Fruit fly (Drosophila melanogaster) whole organism, embryonic: ENCODE measurements around the gene CG6497.

Source experiments
- CG10267 ChIP-seq: fragments of 200-800 bp; sonication (Bioruptor generic); optimal IDR thresholded peaks from 2 replicates; lab custom pipeline; 2018; ENCODE audit warnings: missing biosample characterization, mild to moderate bottlenecking, missing genetic modification characterization, moderate library complexity
- CG10979 ChIP-seq: fragments of 200-800 bp; sonication (Bioruptor generic); optimal IDR thresholded peaks from 2 replicates; lab custom pipeline; 2018; ENCODE audit warnings: missing biosample characterization, mild to moderate bottlenecking, missing genetic modification characterization, moderate library complexity
- CG11504 ChIP-seq: fragments of 200-800 bp; sonication (Bioruptor generic); optimal IDR thresholded peaks from 3 replicates; lab custom pipeline; 2019; ENCODE audit warnings: missing biosample characterization, mild to moderate bottlenecking, missing genetic modification characterization, moderate library complexity
- CG11723 ChIP-seq: fragments of 200-800 bp; sonication (Bioruptor generic); optimal IDR thresholded peaks from 2 replicates; lab custom pipeline; 2017; ENCODE audit warnings: missing biosample characterization, mild to moderate bottlenecking, missing genetic modification characterization
- CG14710 ChIP-seq: fragments of 200-800 bp; sonication (Bioruptor generic); optimal IDR thresholded peaks from 3 replicates; lab custom pipeline; 2019; ENCODE audit warnings: missing biosample characterization, mild to moderate bottlenecking, missing genetic modification characterization, moderate library complexity
- CG15696 ChIP-seq: fragments of 200-800 bp; sonication (Bioruptor generic); optimal IDR thresholded peaks from 2 replicates; lab custom pipeline; 2019; ENCODE audit warnings: missing biosample characterization, mild to moderate bottlenecking, missing genetic modification characterization, moderate library complexity
- CG1603 ChIP-seq: fragments of 200-800 bp; sonication (Bioruptor generic); optimal IDR thresholded peaks from 2 replicates; lab custom pipeline; 2019; ENCODE audit warnings: missing biosample characterization, mild to moderate bottlenecking, missing genetic modification characterization, moderate library complexity
- CG16813 ChIP-seq: fragments of 200-800 bp; sonication (Bioruptor generic); IDR thresholded peaks from 3 replicates; pipeline ENCODE4 v1.3.6; 2022; ENCODE audit warnings: missing biosample characterization, missing genetic modification characterization; ENCODE audit not compliant: partially characterized antibody
- CG17829 ChIP-seq: fragments of 200-800 bp; optimal IDR thresholded peaks from 2 replicates; lab custom pipeline; 2019; ENCODE audit warnings: missing biosample characterization, mild to moderate bottlenecking, missing genetic modification characterization, moderate library complexity
- CG18599 ChIP-seq: fragments of 200-800 bp; sonication (Bioruptor generic); optimal IDR thresholded peaks from 3 replicates; lab custom pipeline; 2017; ENCODE audit warnings: missing biosample characterization, missing genetic modification characterization, mild to moderate bottlenecking, moderate library complexity, missing genetic modification reagents
- CG31441 ChIP-seq: fragments of 200-800 bp; sonication (Bioruptor generic); IDR thresholded peaks from 2 replicates; pipeline ENCODE4 v1.3.6; 2022; ENCODE audit warnings: missing biosample characterization, missing genetic modification characterization
- CG3163 ChIP-seq: fragments of 200-800 bp; sonication (Bioruptor generic); optimal IDR thresholded peaks from 3 replicates; lab custom pipeline; 2016; ENCODE audit warnings: missing biosample characterization, missing genetic modification characterization
- CG34376 ChIP-seq: fragments of 200-800 bp; sonication (Bioruptor generic); optimal IDR thresholded peaks from 2 replicates; lab custom pipeline; 2018; ENCODE audit warnings: missing biosample characterization, mild to moderate bottlenecking, missing genetic modification characterization
- CG4730 ChIP-seq: fragments of 200-800 bp; sonication (Bioruptor generic); IDR thresholded peaks from 2 replicates; pipeline ENCODE4 v1.3.6; 2022; ENCODE audit warnings: missing biosample characterization, missing genetic modification characterization
- CG6254 ChIP-seq: fragments of 200-800 bp; sonication (Bioruptor generic); optimal IDR thresholded peaks from 3 replicates; lab custom pipeline; 2017; ENCODE audit warnings: mild to moderate bottlenecking, missing biosample characterization, missing genetic modification reagents, missing genetic modification characterization
- CG6272 ChIP-seq: fragments of 200-800 bp; sonication (Bioruptor generic); IDR thresholded peaks from 2 replicates; pipeline ENCODE4 v1.3.6; 2022; ENCODE audit warnings: missing biosample characterization, missing genetic modification characterization
- CG6654 ChIP-seq: fragments of 200-800 bp; sonication (Bioruptor generic); optimal IDR thresholded peaks from 2 replicates; lab custom pipeline; 2017; ENCODE audit warnings: missing biosample characterization, mild to moderate bottlenecking, missing genetic modification characterization
- CG9437 ChIP-seq: fragments of 200-800 bp; sonication (Bioruptor generic); optimal IDR thresholded peaks from 2 replicates; lab custom pipeline; 2018; ENCODE audit warnings: missing biosample characterization, mild to moderate bottlenecking, missing genetic modification characterization
- CTCF ChIP-seq: fragments of 200-800 bp; sonication (Bioruptor generic); optimal IDR thresholded peaks from 2 replicates; lab custom pipeline; 2017; ENCODE audit warnings: missing biosample characterization, mild to moderate bottlenecking, missing genetic modification characterization, moderate library complexity
- D ChIP-seq, 2 experiments: fragments of 200-800 bp in 1 of 2; fragments of >200 bp in 1 of 2; sonication (Bioruptor generic) in 1 of 2; optimal IDR thresholded peaks; 2 replicates in 1 of 2; 3 replicates in 1 of 2; lab custom pipeline; 2017; ENCODE audit warnings: mild to moderate bottlenecking in 1 of 2, missing biosample characterization in 1 of 2, missing genetic modification characterization in 1 of 2, missing genetic modification reagents in 1 of 2
- D19A ChIP-seq: fragments of 200-800 bp; optimal IDR thresholded peaks from 3 replicates; lab custom pipeline; 2019; ENCODE audit warnings: missing biosample characterization, mild to moderate bottlenecking, missing genetic modification characterization, moderate library complexity
- Drgx ChIP-seq: fragments of 200-800 bp; sonication (Bioruptor generic); IDR thresholded peaks from 2 replicates; pipeline ENCODE4 v1.3.6; 2022; ENCODE audit warnings: missing biosample characterization, missing genetic modification characterization
- Eip74EF ChIP-seq, 2 experiments: fragments of 200-800 bp in 1 of 2; fragments of >200 bp in 1 of 2; sonication (Bioruptor generic) in 1 of 2; optimal IDR thresholded peaks; 2 replicates each; lab custom pipeline; 2017 to 2019; ENCODE audit warnings: missing biosample characterization in 2 of 2, missing genetic modification characterization in 2 of 2, mild to moderate bottlenecking in 1 of 2, moderate library complexity in 1 of 2
- HLH54F ChIP-seq: fragments of 200-800 bp; sonication (Bioruptor generic); optimal IDR thresholded peaks from 3 replicates; lab custom pipeline; 2016; ENCODE audit warnings: missing biosample characterization, missing genetic modification characterization
- NC2β ChIP-seq: fragments of 200-800 bp; sonication (Bioruptor generic); optimal IDR thresholded peaks from 2 replicates; lab custom pipeline; 2016; ENCODE audit warnings: missing biosample characterization, missing genetic modification characterization
- Nf-YB ChIP-seq: fragments of 200-800 bp; sonication (Bioruptor generic); optimal IDR thresholded peaks from 3 replicates; lab custom pipeline; 2019; ENCODE audit warnings: missing biosample characterization, mild to moderate bottlenecking, missing genetic modification characterization, moderate library complexity
- NfI ChIP-seq: fragments of 200-800 bp; sonication (Bioruptor generic); optimal IDR thresholded peaks from 3 replicates; lab custom pipeline; 2018; ENCODE audit warnings: missing biosample characterization, mild to moderate bottlenecking, missing genetic modification characterization, moderate library complexity
- Sox100B ChIP-seq: fragments of 200-800 bp; sonication (Bioruptor generic); optimal IDR thresholded peaks from 3 replicates; lab custom pipeline; 2018; ENCODE audit warnings: missing biosample characterization, mild to moderate bottlenecking, missing genetic modification characterization
- az2 ChIP-seq: fragments of 200-800 bp; sonication (Bioruptor generic); optimal IDR thresholded peaks from 3 replicates; lab custom pipeline; 2016; ENCODE audit warnings: missing biosample characterization, missing genetic modification characterization
- caup ChIP-seq: fragments of 200-800 bp; sonication (Bioruptor generic); optimal IDR thresholded peaks from 3 replicates; lab custom pipeline; 2017; ENCODE audit warnings: missing biosample characterization, mild to moderate bottlenecking, missing genetic modification characterization, moderate library complexity; ENCODE audit not compliant: severe bottlenecking
- cg ChIP-seq: fragments of 200-800 bp; sonication (Bioruptor generic); optimal IDR thresholded peaks from 3 replicates; lab custom pipeline; 2019; ENCODE audit warnings: missing biosample characterization, mild to moderate bottlenecking, missing genetic modification characterization, moderate library complexity
- corto ChIP-seq: fragments of 200-800 bp; sonication (Bioruptor generic); optimal IDR thresholded peaks from 2 replicates; lab custom pipeline; 2016; ENCODE audit warnings: missing biosample characterization, mild to moderate bottlenecking, missing genetic modification characterization, moderate library complexity
- dm ChIP-seq: fragments of 200-800 bp; sonication (Bioruptor generic); optimal IDR thresholded peaks from 3 replicates; lab custom pipeline; 2016; ENCODE audit warnings: missing biosample characterization, missing genetic modification characterization
- dmrt99B ChIP-seq: fragments of 200-800 bp; sonication (Bioruptor generic); optimal IDR thresholded peaks from 2 replicates; lab custom pipeline; 2018; ENCODE audit warnings: missing biosample characterization, mild to moderate bottlenecking, missing genetic modification characterization, moderate library complexity
- fd96Cb ChIP-seq: fragments of 200-800 bp; sonication (Bioruptor generic); optimal IDR thresholded peaks from 2 replicates; lab custom pipeline; 2018; ENCODE audit warnings: missing biosample characterization, mild to moderate bottlenecking, missing genetic modification characterization, moderate library complexity
- kni ChIP-seq: fragments of 200-800 bp; sonication (Bioruptor generic); optimal IDR thresholded peaks from 3 replicates; lab custom pipeline; 2017; ENCODE audit warnings: mild to moderate bottlenecking, missing biosample characterization, missing genetic modification reagents, missing genetic modification characterization
- lola ChIP-seq, 3 experiments: fragments of >200 bp in 2 of 3; fragments of 200-800 bp in 1 of 3; sonication (Bioruptor generic) in 1 of 3; optimal IDR thresholded peaks; 2 replicates each; lab custom pipeline; 2017 to 2019; ENCODE audit warnings: missing biosample characterization in 3 of 3, missing genetic modification characterization in 3 of 3, mild to moderate bottlenecking in 1 of 3, moderate library complexity in 1 of 3
- pan ChIP-seq, 4 experiments: fragments of >200 bp in 3 of 4; fragments of 200-800 bp in 1 of 4; sonication (Bioruptor generic) in 1 of 4; optimal IDR thresholded peaks in 3 of 4; IDR thresholded peaks in 1 of 4; 2 replicates each; pipeline versions ENCODE4 v1.3.6 to Lab custom; 2017 to 2022; ENCODE audit warnings: missing biosample characterization in 2 of 4, missing genetic modification characterization in 2 of 4, mixed read lengths in 1 of 4
- phol ChIP-seq: fragments of 200-800 bp; sonication (Bioruptor generic); optimal IDR thresholded peaks from 3 replicates; lab custom pipeline; 2018; ENCODE audit warnings: missing biosample characterization, mild to moderate bottlenecking, missing genetic modification characterization, moderate library complexity
- sim ChIP-seq: fragments of 200-800 bp; sonication (Bioruptor generic); IDR thresholded peaks from 2 replicates; pipeline ENCODE4 v1.3.6; 2022; ENCODE audit warnings: missing biosample characterization, missing genetic modification characterization
- tll ChIP-seq, 2 experiments: fragments of 200-800 bp in 1 of 2; fragments of >200 bp in 1 of 2; sonication (Bioruptor generic) in 1 of 2; optimal IDR thresholded peaks; 2 replicates each; lab custom pipeline; 2017 to 2019; ENCODE audit warnings: missing biosample characterization in 2 of 2, missing genetic modification characterization in 2 of 2, mild to moderate bottlenecking in 1 of 2, moderate library complexity in 1 of 2
- vfl ChIP-seq: fragments of 200-800 bp; sonication (Bioruptor generic); optimal IDR thresholded peaks from 2 replicates; lab custom pipeline; 2016; ENCODE audit warnings: missing biosample characterization, missing genetic modification characterization
- wdn ChIP-seq: fragments of 200-800 bp; sonication (Bioruptor generic); IDR thresholded peaks from 2 replicates; pipeline ENCODE4 v1.3.6; 2022; ENCODE audit warnings: missing biosample characterization, missing genetic modification characterization
- zf30C ChIP-seq: fragments of 200-800 bp; sonication (Bioruptor generic); optimal IDR thresholded peaks from 3 replicates; lab custom pipeline; 2018; ENCODE audit warnings: missing biosample characterization, mild to moderate bottlenecking, missing genetic modification characterization

CG6497 gene

DNA sequence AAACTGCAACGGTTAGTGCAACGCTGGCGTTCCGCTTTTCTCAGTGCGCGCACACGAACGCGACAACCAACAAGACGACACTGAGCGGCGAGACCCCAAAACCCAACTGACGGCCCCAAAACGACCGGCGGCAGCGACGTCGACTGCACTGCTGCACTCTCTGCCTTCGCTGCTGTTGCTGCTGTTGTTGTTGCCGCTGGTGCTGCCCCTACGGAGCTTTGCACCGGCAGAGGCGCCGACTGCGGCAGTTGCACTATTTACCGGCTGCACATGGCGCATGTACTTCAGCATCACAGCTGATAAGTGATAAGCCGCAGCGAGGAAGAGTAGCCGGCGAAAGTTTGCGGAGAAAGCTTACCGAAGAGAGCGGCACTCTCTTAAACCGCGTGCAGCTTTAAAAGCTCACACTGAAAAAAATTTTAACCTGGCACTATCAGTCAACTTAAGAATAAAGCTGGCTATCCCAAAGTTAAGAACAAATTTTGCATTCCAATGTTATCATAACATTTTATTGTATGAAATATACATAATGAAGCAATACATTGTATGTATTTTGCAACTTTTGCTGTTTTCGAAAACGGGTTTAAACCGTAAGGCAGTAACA, 15.5 kb downstream of the CG6497 start, which contains the start of gene Rbp6 (continued):
- TF ChIP-seq CG34376, result no peak
- TF ChIP-seq phol, result peak; percentile 16
- no peak for TF ChIP-seq CG17829 (tag; lab: Kevin White, UChicago)
- TF ChIP-seq dm (GFP tag; lab: Kevin White, UChicago), result no peak
- no peak for TF ChIP-seq Nf-YB (GFP tag; lab: Kevin White, UChicago)
- no peak for TF ChIP-seq kni (GFP tag; lab: Kevin White, UChicago)
- peak; percentile 95 for TF ChIP-seq CG3163 (GFP tag; lab: Kevin White, UChicago)
- TF ChIP-seq CG1603 (tag; lab: Kevin White, UChicago), result peak; percentile 36
- TF ChIP-seq Drgx (GFP tag; lab: Robert Waterston, UW), result peak; percentile 70
- no peak for TF ChIP-seq lola (GFP tag; optimal IDR thresholded peaks at IDR 0.05; lab: Kevin White, UChicago)
- TF ChIP-seq pan (optimal IDR thresholded peaks at IDR 0.05; lab: Kevin White, UChicago), result no peak
- TF ChIP-seq pan (GFP tag; optimal IDR thresholded peaks at IDR 0.05 in 1 of 2, IDR thresholded peaks at IDR 0.05 in 1 of 2), result peak in 1 of 2 experiments; percentile 58
- TF ChIP-seq sim (GFP tag; lab: Robert Waterston, UW), result peak; percentile 8; the same call in 1 of the 2 replicates
- no peak for TF ChIP-seq wdn (GFP tag; lab: Robert Waterston, UW)
- TF ChIP-seq dmrt99B (tag; lab: Kevin White, UChicago), result peak; percentile 18
- TF ChIP-seq az2 (GFP tag; lab: Kevin White, UChicago), result no peak
- peak; percentile 68 for TF ChIP-seq zf30C (GFP tag; lab: Kevin White, UChicago)

DNA sequence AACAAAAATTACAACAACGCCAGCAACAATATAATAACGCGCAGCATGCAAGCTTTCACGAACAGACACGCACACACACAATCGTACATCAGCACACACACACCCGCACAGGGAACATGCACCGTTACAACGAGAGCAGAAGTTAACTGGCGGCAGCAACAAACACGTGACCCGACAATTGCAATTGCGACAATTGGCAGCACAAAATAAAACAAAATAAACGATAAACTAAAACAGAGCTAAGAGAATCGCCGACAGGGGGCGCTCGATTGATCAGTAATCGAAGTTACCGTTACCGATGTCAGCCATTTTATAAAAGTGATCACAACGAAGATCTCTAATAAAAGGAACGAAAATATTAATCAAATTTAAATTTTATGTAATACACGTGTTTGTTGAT, 16.7 kb downstream of the CG6497 start:
- TF ChIP-seq corto (GFP tag; lab: Kevin White, UChicago) (no peak), CG16813 (GFP tag; lab: Robert Waterston, UW) (0 out of 3 replicates have a peak, but pooled peaks have one; percentile 19), vfl (GFP tag; lab: Kevin White, UChicago) (no peak), CG31441 (GFP tag; lab: Robert Waterston, UW) (no peak), CTCF (GFP tag; lab: Kevin White, UChicago) (peak; percentile 80), CG9437 (GFP tag; lab: Kevin White, UChicago) (no peak), cg (GFP tag; lab: Kevin White, UChicago) (peak; percentile 4), HLH54F (no peak)

DNA sequence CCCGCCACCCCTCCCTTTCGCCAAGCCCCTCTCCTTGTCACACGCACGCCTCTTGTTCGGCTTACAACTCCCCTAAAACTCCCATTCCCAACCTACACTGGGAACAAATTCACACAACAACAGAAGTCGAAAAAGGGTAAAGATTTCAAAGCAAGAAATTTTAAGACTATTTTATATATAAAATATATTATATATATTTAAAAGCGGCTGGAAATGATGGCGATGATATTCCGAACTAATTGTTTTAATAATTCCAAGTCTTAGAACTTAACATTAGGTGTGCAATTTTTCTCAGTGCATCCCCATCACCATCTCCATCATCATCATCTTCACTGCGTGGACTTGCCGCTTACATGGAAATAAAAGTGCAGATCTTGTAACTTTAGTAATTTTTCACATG, 27.4 kb downstream of the CG6497 start:
- peak; percentile 71 for TF ChIP-seq CG11504 (tag; lab: Kevin White, UChicago)
- no peak for TF ChIP-seq D (optimal IDR thresholded peaks at IDR 0.05; lab: Kevin White, UChicago)
- peak; percentile 43 for TF ChIP-seq D (GFP tag; optimal IDR thresholded peaks at IDR 0.05; lab: Kevin White, UChicago)
- peak; percentile 62 for TF ChIP-seq D19A (tag; lab: Kevin White, UChicago)
- peak; percentile 59 for TF ChIP-seq CG18599 (GFP tag; lab: Kevin White, UChicago)
- TF ChIP-seq dmrt99B (tag; lab: Kevin White, UChicago), result peak; percentile 63
- no peak for TF ChIP-seq NC2β
- TF ChIP-seq CG6272 (GFP tag; lab: Robert Waterston, UW), result no peak
- peak; percentile 55 for TF ChIP-seq fd96Cb (tag; lab: Kevin White, UChicago)
- TF ChIP-seq Sox100B (GFP tag; lab: Kevin White, UChicago), result peak; percentile 48
- no peak for TF ChIP-seq NfI (GFP tag; lab: Kevin White, UChicago)
- TF ChIP-seq caup (GFP tag; lab: Kevin White, UChicago), result no peak
- TF ChIP-seq CG31441 (GFP tag; lab: Robert Waterston, UW), result peak; percentile 45; the same call in 1 of the 2 replicates
- no peak for TF ChIP-seq CG15696 (tag; lab: Kevin White, UChicago)
- peak; percentile 46 for TF ChIP-seq CG10979 (tag; lab: Kevin White, UChicago)
- peak; percentile 34 for TF ChIP-seq CG6254 (GFP tag; lab: Kevin White, UChicago)
- TF ChIP-seq CG14710, result peak; percentile 44
- TF ChIP-seq CG17829 (tag; lab: Kevin White, UChicago), result peak; percentile 8
- TF ChIP-seq CG11723 (GFP tag; lab: Kevin White, UChicago), result no peak
- TF ChIP-seq CG10267 (tag; lab: Kevin White, UChicago), result peak; percentile 18
- no peak for TF ChIP-seq CG4730 (GFP tag; lab: Robert Waterston, UW)
- no peak for TF ChIP-seq Eip74EF (GFP tag; optimal IDR thresholded peaks at IDR 0.05; lab: Kevin White, UChicago)
- TF ChIP-seq tll (GFP tag; optimal IDR thresholded peaks at IDR 0.05; lab: Kevin White, UChicago), result no peak
- TF ChIP-seq CG6654 (GFP tag; lab: Kevin White, UChicago), result peak; percentile 8
